Fruit fly (Drosophila melanogaster) whole organism, embryonic: ENCODE measurements around the gene red.
A peak's percentile ranks its signal among the peaks of the same experiment; 100 is the strongest.

ENCODE experiments used
- Asciz ChIP-seq: fragments of 200-800 bp; sonication (Bioruptor generic); optimal IDR thresholded peaks from 2 replicates; lab custom pipeline; 2017; ENCODE audit warnings: missing biosample characterization, mild to moderate bottlenecking, missing genetic modification characterization, missing genetic modification reagents
- BEAF-32 ChIP-seq: fragments of 200-800 bp; sonication (Bioruptor generic); optimal IDR thresholded peaks from 3 replicates; lab custom pipeline; 2017; ENCODE audit warnings: missing biosample characterization, missing genetic modification characterization, mild to moderate bottlenecking, moderate library complexity, missing genetic modification reagents
- CG10979 ChIP-seq: fragments of 200-800 bp; sonication (Bioruptor generic); optimal IDR thresholded peaks from 2 replicates; lab custom pipeline; 2018; ENCODE audit warnings: missing biosample characterization, mild to moderate bottlenecking, missing genetic modification characterization, moderate library complexity
- CG14710 ChIP-seq: fragments of 200-800 bp; sonication (Bioruptor generic); optimal IDR thresholded peaks from 3 replicates; lab custom pipeline; 2019; ENCODE audit warnings: missing biosample characterization, mild to moderate bottlenecking, missing genetic modification characterization, moderate library complexity
- CG15514 ChIP-seq: fragments of 200-800 bp; sonication (Bioruptor generic); optimal IDR thresholded peaks from 3 replicates; lab custom pipeline; 2017; ENCODE audit warnings: missing biosample characterization, missing genetic modification characterization, mild to moderate bottlenecking, moderate library complexity, missing genetic modification reagents
- CG16813 ChIP-seq: fragments of 200-800 bp; sonication (Bioruptor generic); IDR thresholded peaks from 3 replicates; pipeline ENCODE4 v1.3.6; 2022; ENCODE audit warnings: missing biosample characterization, missing genetic modification characterization; ENCODE audit not compliant: partially characterized antibody
- CG17359 ChIP-seq: fragments of 200-800 bp; sonication (Bioruptor generic); optimal IDR thresholded peaks from 3 replicates; lab custom pipeline; 2018; ENCODE audit warnings: missing biosample characterization, mild to moderate bottlenecking, missing genetic modification characterization, moderate library complexity
- CG2875 ChIP-seq: fragments of 200-800 bp; sonication (Bioruptor generic); optimal IDR thresholded peaks from 2 replicates; lab custom pipeline; 2017; ENCODE audit warnings: missing biosample characterization, mild to moderate bottlenecking, missing genetic modification characterization, missing genetic modification reagents
- CG3281 ChIP-seq: fragments of 200-800 bp; sonication (Bioruptor generic); optimal IDR thresholded peaks from 3 replicates; lab custom pipeline; 2017; ENCODE audit warnings: missing biosample characterization, mild to moderate bottlenecking, missing genetic modification characterization
- CG33557 ChIP-seq: fragments of 200-800 bp; sonication (Bioruptor generic); optimal IDR thresholded peaks from 2 replicates; lab custom pipeline; 2019; ENCODE audit warnings: missing biosample characterization, mild to moderate bottlenecking, missing genetic modification characterization, moderate library complexity
- CG4328 ChIP-seq: fragments of 200-800 bp; sonication (Bioruptor generic); optimal IDR thresholded peaks from 3 replicates; lab custom pipeline; 2017; ENCODE audit warnings: missing biosample characterization, missing genetic modification reagents, missing genetic modification characterization
- CG4617 ChIP-seq: fragments of 200-800 bp; sonication (Bioruptor generic); optimal IDR thresholded peaks from 3 replicates; lab custom pipeline; 2016; ENCODE audit warnings: missing biosample characterization, missing genetic modification characterization, borderline replicate concordance
- CG4820 ChIP-seq: fragments of 200-800 bp; sonication (Bioruptor generic); optimal IDR thresholded peaks from 3 replicates; lab custom pipeline; 2016; ENCODE audit warnings: missing biosample characterization, missing genetic modification characterization
- CG7556 ChIP-seq: fragments of 200-800 bp; sonication (Bioruptor generic); optimal IDR thresholded peaks from 2 replicates; lab custom pipeline; 2017; ENCODE audit warnings: missing biosample characterization, mild to moderate bottlenecking, missing genetic modification characterization
- CG8359 ChIP-seq: fragments of 200-800 bp; sonication (Bioruptor generic); optimal IDR thresholded peaks from 2 replicates; lab custom pipeline; 2017; ENCODE audit warnings: missing biosample characterization, mild to moderate bottlenecking, missing genetic modification characterization, borderline replicate concordance
- CG9609 ChIP-seq: fragments of 200-800 bp; sonication (Bioruptor generic); optimal IDR thresholded peaks from 3 replicates; lab custom pipeline; 2016; ENCODE audit warnings: missing biosample characterization, missing genetic modification characterization
- CG9727 ChIP-seq: fragments of 200-800 bp; sonication (Bioruptor generic); optimal IDR thresholded peaks from 3 replicates; lab custom pipeline; 2017; ENCODE audit warnings: missing biosample characterization, mild to moderate bottlenecking, missing genetic modification characterization
- CG9797 ChIP-seq: fragments of 200-800 bp; sonication (Bioruptor generic); optimal IDR thresholded peaks from 3 replicates; lab custom pipeline; 2018; ENCODE audit warnings: missing biosample characterization, mild to moderate bottlenecking, missing genetic modification characterization
- Chrac-16 ChIP-seq: fragments of 200-800 bp; sonication (Bioruptor generic); optimal IDR thresholded peaks from 3 replicates; lab custom pipeline; 2016; ENCODE audit warnings: missing biosample characterization, missing genetic modification characterization
- CrebB ChIP-seq: fragments of 200-800 bp; sonication (Bioruptor generic); optimal IDR thresholded peaks from 3 replicates; lab custom pipeline; 2018; ENCODE audit warnings: missing biosample characterization, mild to moderate bottlenecking, missing genetic modification characterization
- Dll ChIP-seq: fragments of 200-800 bp; sonication (Bioruptor generic); IDR thresholded peaks from 4 replicates; pipeline ENCODE4 v1.3.6; 2022; ENCODE audit warnings: missing biosample characterization, missing genetic modification characterization; ENCODE audit not compliant: partially characterized antibody
- Dp ChIP-seq: fragments of 200-800 bp; sonication (Bioruptor generic); optimal IDR thresholded peaks from 2 replicates; lab custom pipeline; 2018; ENCODE audit warnings: missing biosample characterization, mild to moderate bottlenecking, missing genetic modification characterization, moderate library complexity
- HLH3B ChIP-seq: fragments of 200-800 bp; sonication (Bioruptor generic); IDR thresholded peaks from 2 replicates; pipeline ENCODE4 v1.3.6; 2022; ENCODE audit warnings: missing biosample characterization, missing genetic modification characterization
- MTF-1 ChIP-seq: fragments of 200-800 bp; sonication (Bioruptor generic); optimal IDR thresholded peaks from 2 replicates; lab custom pipeline; 2018; ENCODE audit warnings: missing biosample characterization, mild to moderate bottlenecking, missing genetic modification characterization, borderline replicate concordance
- Med ChIP-seq: fragments of 200-800 bp; sonication (Bioruptor generic); peaks from one replicate; lab custom pipeline; 2016; ENCODE audit warnings: missing biosample characterization, missing genetic modification characterization, mild to moderate bottlenecking, inconsistent platforms, moderate library complexity
- Oaz ChIP-seq: fragments of 200-800 bp; sonication (Bioruptor generic); IDR thresholded peaks from 2 replicates; pipeline ENCODE4 v1.3.6; 2022; ENCODE audit warnings: missing biosample characterization, missing genetic modification characterization
- Sin3A ChIP-seq: fragments of >200 bp; optimal IDR thresholded peaks from 2 replicates; lab custom pipeline; 2018
- Sox100B ChIP-seq: fragments of 200-800 bp; sonication (Bioruptor generic); optimal IDR thresholded peaks from 3 replicates; lab custom pipeline; 2018; ENCODE audit warnings: missing biosample characterization, mild to moderate bottlenecking, missing genetic modification characterization
- TFAM ChIP-seq: fragments of 200-800 bp; sonication (Bioruptor generic); optimal IDR thresholded peaks from 2 replicates; lab custom pipeline; 2017; ENCODE audit warnings: missing biosample characterization, missing genetic modification characterization, inconsistent platforms
- Trl ChIP-seq, 3 experiments: fragments of >200 bp in 2 of 3; fragments of 200-800 bp in 1 of 3; sonication (Bioruptor generic) in 1 of 3; optimal IDR thresholded peaks; 2 replicates in 1 of 3; 3 replicates in 2 of 3; lab custom pipeline; 2016 to 2017; ENCODE audit warnings: missing biosample characterization in 1 of 3, missing genetic modification characterization in 1 of 3
- YL-1 ChIP-seq: fragments of 200-800 bp; sonication (Bioruptor generic); optimal IDR thresholded peaks from 3 replicates; lab custom pipeline; 2017; ENCODE audit warnings: missing biosample characterization, mild to moderate bottlenecking, missing genetic modification characterization
- bsh ChIP-seq, 2 experiments: fragments of 200-800 bp; sonication (Bioruptor generic); optimal IDR thresholded peaks; 2 replicates each; lab custom pipeline; 2017 to 2018; ENCODE audit warnings: mild to moderate bottlenecking in 2 of 2, missing biosample characterization in 2 of 2, missing genetic modification characterization in 2 of 2, moderate library complexity in 1 of 2
- cg ChIP-seq: fragments of 200-800 bp; sonication (Bioruptor generic); optimal IDR thresholded peaks from 3 replicates; lab custom pipeline; 2019; ENCODE audit warnings: missing biosample characterization, mild to moderate bottlenecking, missing genetic modification characterization, moderate library complexity
- chn ChIP-seq: fragments of 200-800 bp; sonication (Bioruptor generic); optimal IDR thresholded peaks from 2 replicates; lab custom pipeline; 2016; ENCODE audit warnings: missing biosample characterization, missing genetic modification characterization
- crol ChIP-seq: fragments of 200-800 bp; sonication (Bioruptor generic); IDR thresholded peaks from 2 replicates; pipeline ENCODE4 v1.3.6; 2022; ENCODE audit warnings: missing biosample characterization, missing genetic modification characterization
- dm ChIP-seq: fragments of 200-800 bp; sonication (Bioruptor generic); optimal IDR thresholded peaks from 3 replicates; lab custom pipeline; 2016; ENCODE audit warnings: missing biosample characterization, missing genetic modification characterization
- dmrt11E ChIP-seq: fragments of 200-800 bp; sonication (Bioruptor generic); optimal IDR thresholded peaks from 3 replicates; lab custom pipeline; 2018; ENCODE audit warnings: missing biosample characterization, mild to moderate bottlenecking, missing genetic modification characterization, moderate library complexity
- ind ChIP-seq: fragments of 200-800 bp; sonication (Bioruptor generic); optimal IDR thresholded peaks from 3 replicates; lab custom pipeline; 2016; ENCODE audit warnings: missing biosample characterization, missing genetic modification characterization
- insv ChIP-seq, 2 experiments: fragments of 200-800 bp; sonication (Bioruptor generic); optimal IDR thresholded peaks; 3 replicates each; lab custom pipeline; 2016 to 2018; ENCODE audit warnings: missing biosample characterization in 2 of 2, missing genetic modification characterization in 2 of 2
- jigr1 ChIP-seq: fragments of 200-800 bp; sonication (Bioruptor generic); IDR thresholded peaks from 3 replicates; pipeline ENCODE4 v1.3.6; 2022; ENCODE audit warnings: missing biosample characterization, missing genetic modification characterization
- lmd ChIP-seq: fragments of 200-800 bp; sonication (Bioruptor generic); IDR thresholded peaks from 2 replicates; pipeline ENCODE4 v1.3.6; 2022; ENCODE audit warnings: missing biosample characterization, missing genetic modification characterization
- lov ChIP-seq, 2 experiments: fragments of 200-800 bp in 1 of 2; fragments of >200 bp in 1 of 2; sonication (Bioruptor generic) in 1 of 2; IDR thresholded peaks in 1 of 2; optimal IDR thresholded peaks in 1 of 2; 2 replicates in 1 of 2; 3 replicates in 1 of 2; pipeline versions ENCODE4 v1.3.6 to Lab custom; 2017 to 2022; ENCODE audit warnings: missing biosample characterization in 1 of 2, missing genetic modification characterization in 1 of 2
- nom ChIP-seq: fragments of 200-800 bp; sonication (Bioruptor generic); optimal IDR thresholded peaks from 2 replicates; lab custom pipeline; 2017; ENCODE audit warnings: missing biosample characterization, missing genetic modification characterization, mild to moderate bottlenecking, moderate library complexity, missing genetic modification reagents
- pzg ChIP-seq: fragments of 200-800 bp; sonication (Bioruptor generic); optimal IDR thresholded peaks from 3 replicates; lab custom pipeline; 2018; ENCODE audit warnings: missing biosample characterization, mild to moderate bottlenecking, missing genetic modification characterization, moderate library complexity
- rib ChIP-seq: fragments of 200-800 bp; sonication (Bioruptor generic); IDR thresholded peaks from 2 replicates; pipeline ENCODE4 v1.3.6; 2022; ENCODE audit warnings: missing biosample characterization, missing genetic modification characterization
- trem ChIP-seq: fragments of 200-800 bp; optimal IDR thresholded peaks from 3 replicates; lab custom pipeline; 2019; ENCODE audit warnings: missing biosample characterization, mild to moderate bottlenecking, missing genetic modification characterization, moderate library complexity
- unc-4 ChIP-seq: fragments of 200-800 bp; sonication (Bioruptor generic); IDR thresholded peaks from 2 replicates; pipeline ENCODE4 v1.3.6; 2022; ENCODE audit warnings: missing biosample characterization, missing genetic modification characterization; ENCODE audit not compliant: partially characterized antibody

Gene red

DNA sequence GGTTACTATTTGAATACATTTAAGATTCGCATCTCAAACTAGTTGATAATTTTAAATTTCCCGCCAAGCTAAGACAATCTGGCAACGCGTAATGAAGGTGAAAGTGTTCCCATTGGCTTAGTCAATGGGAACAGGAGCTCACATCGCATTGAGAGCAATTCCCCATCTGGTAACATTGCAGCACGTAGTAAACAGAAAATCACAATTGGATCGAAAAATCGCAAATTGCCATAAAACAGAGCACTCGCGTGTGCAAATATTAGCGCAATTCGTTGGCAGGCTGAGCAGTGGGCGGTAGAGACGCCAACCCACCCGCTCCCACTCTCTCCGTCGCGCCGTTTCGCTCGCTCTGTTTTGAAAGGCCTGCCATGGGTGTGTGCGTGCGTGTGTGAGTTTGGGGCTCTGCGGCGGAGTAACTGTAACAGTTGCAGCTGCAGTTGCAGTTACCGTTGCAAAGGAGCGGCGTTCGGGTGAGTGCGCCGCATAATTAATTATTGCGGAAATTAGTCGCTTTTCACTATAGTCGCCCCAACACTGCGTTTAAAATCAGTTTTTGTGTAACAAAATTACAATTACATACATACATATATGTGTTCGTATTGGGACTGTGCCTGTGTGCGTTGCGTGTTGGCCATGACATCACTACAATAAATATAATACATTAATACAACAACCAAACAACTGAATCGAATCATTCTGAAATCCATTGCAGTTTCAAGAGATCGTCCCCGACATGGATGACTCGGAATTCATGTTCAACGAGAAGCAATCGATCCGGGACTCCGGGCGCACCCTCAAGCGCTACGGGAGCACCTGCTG, 9.4 kb downstream of the red start (continued):
- TF ChIP-seq CG4820 (no peak), CG17359 (tag; lab: Kevin White, UChicago) (no peak), jigr1 (no peak), CG15514 (peak; percentile 34), crol (0 out of 2 replicates have a peak, but pooled peaks have one; percentile 34), CG4617 (GFP tag; lab: Kevin White, UChicago) (peak; percentile 82), CG4328 (GFP tag; lab: Kevin White, UChicago) (no peak), rib (GFP tag; lab: Robert Waterston, UW) (peak; percentile 28; the same call in 1 of the 2 replicates), CG7556 (GFP tag; lab: Kevin White, UChicago) (no peak), ind (GFP tag; lab: Kevin White, UChicago) (no peak), YL-1 (GFP tag; lab: Kevin White, UChicago) (peak; percentile 41), CG10979 (tag; lab: Kevin White, UChicago) (peak; percentile 3), insv (GFP tag; optimal IDR thresholded peaks at IDR 0.05; lab: Kevin White, UChicago) (peak in 1 of 2 experiments; percentile 36), CG9609 (GFP tag; lab: Kevin White, UChicago) (no peak), pzg (GFP tag; lab: Kevin White, UChicago) (peak; percentile 46), CG16813 (GFP tag; lab: Robert Waterston, UW) (0 out of 3 replicates have a peak, but pooled peaks have one; percentile 10), CG3281 (GFP tag; lab: Kevin White, UChicago) (no peak), CG9797 (GFP tag; lab: Kevin White, UChicago) (peak; percentile 32), lmd (no peak), Oaz (no peak), lov (optimal IDR thresholded peaks at IDR 0.05; lab: Kevin White, UChicago) (no peak), lov (GFP tag; IDR thresholded peaks at IDR 0.05; lab: Robert Waterston, UW) (0 out of 3 replicates have a peak, but pooled peaks have one; percentile 3), Dll (GFP tag; lab: Robert Waterston, UW) (peak; percentile 60; the same call in 1 of the 4 replicates), chn (GFP tag; lab: Kevin White, UChicago) (no peak), Trl (optimal IDR thresholded peaks at IDR 0.05; lab: Kevin White, UChicago) (peak; percentile 39 to 46), Trl (GFP tag; optimal IDR thresholded peaks at IDR 0.05; lab: Kevin White, UChicago) (no peak), CG2875 (GFP tag; lab: Kevin White, UChicago) (no peak), CG14710 (tag; lab: Kevin White, UChicago) (peak; percentile 40), nom (GFP tag; lab: Kevin White, UChicago) (peak; percentile 56), unc-4 (GFP tag; lab: Robert Waterston, UW) (0 out of 2 replicates have a peak, but pooled peaks have one; percentile 26), Dp (GFP tag; lab: Kevin White, UChicago) (peak; percentile 94), trem (tag; lab: Kevin White, UChicago) (peak; percentile 68), Med (GFP tag; lab: Kevin White, UChicago) (peak; percentile 54), BEAF-32 (peak; percentile 29), cg (GFP tag; lab: Kevin White, UChicago) (peak; percentile 92)

- TF ChIP-seq CG33557 (GFP tag; lab: Kevin White, UChicago) (peak; percentile 21), Sin3A (lab: Kevin White, UChicago) (no peak), MTF-1 (peak; percentile 57), dmrt11E (tag; lab: Kevin White, UChicago) (peak; percentile 26), Sox100B (GFP tag; lab: Kevin White, UChicago) (peak; percentile 65), HLH3B (peak; percentile 30; the same call in 1 of the 2 replicates), CG9727 (GFP tag; lab: Kevin White, UChicago) (peak; percentile 6), TFAM (no peak), dm (GFP tag; lab: Kevin White, UChicago) (no peak), Med (GFP tag; lab: Kevin White, UChicago) (peak; percentile 81), CrebB (tag; lab: Kevin White, UChicago) (peak; percentile 16), CG8359 (GFP tag; lab: Kevin White, UChicago) (peak; percentile 23), Chrac-16 (GFP tag; lab: Kevin White, UChicago) (no peak), bsh (GFP tag; optimal IDR thresholded peaks at IDR 0.05; lab: Kevin White, UChicago) (peak in 1 of 2 experiments; percentile 43), Asciz (GFP tag; lab: Kevin White, UChicago) (peak; percentile 77)
Measured at dm6 chr3R:14299891-14300290, 11.0 kb downstream of the red start.
